Fruit fly (Drosophila melanogaster) whole organism, pupa: Measurements from ENCODE around the gene Tfb4.

Source experiments
- CG10348 ChIP-seq: fragments of 200-800 bp; sonication (Bioruptor generic); IDR thresholded peaks from 2 replicates; pipeline ENCODE4 v1.3.6; 2022; ENCODE audit warnings: missing biosample characterization, missing genetic modification characterization
- CG12605 ChIP-seq: fragments of 200-800 bp; sonication (Bioruptor generic); IDR thresholded peaks from 2 replicates; pipeline ENCODE4 v1.3.6; 2022; ENCODE audit warnings: missing biosample characterization, missing genetic modification characterization
- CG13204 ChIP-seq: fragments of 200-800 bp; sonication (Bioruptor generic); optimal IDR thresholded peaks from 2 replicates; lab custom pipeline; 2018; ENCODE audit warnings: missing biosample characterization, mild to moderate bottlenecking, missing genetic modification characterization, moderate library complexity
- CG14655 ChIP-seq: fragments of 200-800 bp; sonication (Bioruptor generic); optimal IDR thresholded peaks from 3 replicates; lab custom pipeline; 2017; ENCODE audit warnings: mild to moderate bottlenecking, missing biosample characterization, missing genetic modification reagents, missing genetic modification characterization
- CG15710 ChIP-seq: fragments of 200-800 bp; sonication (Bioruptor generic); optimal IDR thresholded peaks from 2 replicates; lab custom pipeline; 2018; ENCODE audit warnings: missing biosample characterization, mild to moderate bottlenecking, missing genetic modification characterization, moderate library complexity
- CG17806 ChIP-seq: fragments of 200-800 bp; sonication (Bioruptor generic); optimal IDR thresholded peaks from 2 replicates; lab custom pipeline; 2018; ENCODE audit warnings: missing biosample characterization, mild to moderate bottlenecking, missing genetic modification characterization, moderate library complexity
- CG32121 ChIP-seq: fragments of 200-800 bp; sonication (Bioruptor generic); IDR thresholded peaks from 2 replicates; pipeline ENCODE4 v1.3.6; 2022; ENCODE audit warnings: missing biosample characterization, missing genetic modification characterization
- CG34367 ChIP-seq: fragments of 200-800 bp; sonication (Bioruptor generic); optimal IDR thresholded peaks from 2 replicates; lab custom pipeline; 2018; ENCODE audit warnings: missing biosample characterization, mild to moderate bottlenecking, missing genetic modification characterization
- CG4496 ChIP-seq: fragments of 200-800 bp; sonication (Bioruptor generic); IDR thresholded peaks from 3 replicates; pipeline ENCODE4 v1.3.6; 2022; ENCODE audit warnings: missing biosample characterization, missing genetic modification characterization
- CG8159 ChIP-seq: fragments of 200-800 bp; sonication (Bioruptor generic); optimal IDR thresholded peaks from 3 replicates; lab custom pipeline; 2018; ENCODE audit warnings: missing biosample characterization, mild to moderate bottlenecking, missing genetic modification characterization, moderate library complexity
- CG8301 ChIP-seq: fragments of 200-800 bp; sonication (Bioruptor generic); optimal IDR thresholded peaks from 2 replicates; lab custom pipeline; 2018; ENCODE audit warnings: missing biosample characterization, mild to moderate bottlenecking, missing genetic modification characterization
- CG9948 ChIP-seq: fragments of 200-800 bp; sonication (Bioruptor generic); optimal IDR thresholded peaks from 2 replicates; lab custom pipeline; 2018; ENCODE audit warnings: missing biosample characterization, mild to moderate bottlenecking, missing genetic modification characterization, moderate library complexity
- D1 ChIP-seq: fragments of 200-800 bp; sonication (Bioruptor generic); optimal IDR thresholded peaks from 2 replicates; lab custom pipeline; 2018; ENCODE audit warnings: missing biosample characterization, mild to moderate bottlenecking, missing genetic modification characterization, moderate library complexity
- EcR ChIP-seq: fragments of 200-800 bp; sonication (Bioruptor generic); optimal IDR thresholded peaks from 3 replicates; lab custom pipeline; 2019; ENCODE audit warnings: missing biosample characterization, missing genetic modification characterization, mild to moderate bottlenecking, moderate library complexity, missing genetic modification reagents
- Ets98B ChIP-seq: fragments of 200-800 bp; sonication (Bioruptor generic); IDR thresholded peaks from 2 replicates; pipeline ENCODE4 v1.3.6; 2022; ENCODE audit warnings: missing biosample characterization, missing genetic modification characterization
- Pif1A ChIP-seq: fragments of 200-800 bp; sonication (Bioruptor generic); optimal IDR thresholded peaks from 3 replicates; lab custom pipeline; 2016; ENCODE audit warnings: missing biosample characterization, missing genetic modification characterization
- Pif1B ChIP-seq: fragments of 200-800 bp; sonication (Bioruptor generic); optimal IDR thresholded peaks from 3 replicates; lab custom pipeline; 2016; ENCODE audit warnings: missing biosample characterization, missing genetic modification characterization
- Snoo ChIP-seq: fragments of 200-800 bp; sonication (Bioruptor generic); optimal IDR thresholded peaks from 3 replicates; lab custom pipeline; 2017; ENCODE audit warnings: missing biosample characterization, mild to moderate bottlenecking, missing genetic modification characterization, inconsistent platforms
- fd96Ca ChIP-seq: fragments of 200-800 bp; sonication (Bioruptor generic); IDR thresholded peaks from 3 replicates; pipeline ENCODE4 v1.3.6; 2022; ENCODE audit warnings: missing biosample characterization, missing genetic modification characterization
- gl ChIP-seq: fragments of 200-800 bp; sonication (Bioruptor generic); optimal IDR thresholded peaks from 2 replicates; lab custom pipeline; 2018; ENCODE audit warnings: missing biosample characterization, mild to moderate bottlenecking, missing genetic modification characterization
- rn ChIP-seq: fragments of 200-800 bp; sonication (Bioruptor generic); IDR thresholded peaks from 2 replicates; pipeline ENCODE4 v1.3.6; 2022; ENCODE audit warnings: missing biosample characterization, missing genetic modification characterization

The Tfb4 gene

DNA sequence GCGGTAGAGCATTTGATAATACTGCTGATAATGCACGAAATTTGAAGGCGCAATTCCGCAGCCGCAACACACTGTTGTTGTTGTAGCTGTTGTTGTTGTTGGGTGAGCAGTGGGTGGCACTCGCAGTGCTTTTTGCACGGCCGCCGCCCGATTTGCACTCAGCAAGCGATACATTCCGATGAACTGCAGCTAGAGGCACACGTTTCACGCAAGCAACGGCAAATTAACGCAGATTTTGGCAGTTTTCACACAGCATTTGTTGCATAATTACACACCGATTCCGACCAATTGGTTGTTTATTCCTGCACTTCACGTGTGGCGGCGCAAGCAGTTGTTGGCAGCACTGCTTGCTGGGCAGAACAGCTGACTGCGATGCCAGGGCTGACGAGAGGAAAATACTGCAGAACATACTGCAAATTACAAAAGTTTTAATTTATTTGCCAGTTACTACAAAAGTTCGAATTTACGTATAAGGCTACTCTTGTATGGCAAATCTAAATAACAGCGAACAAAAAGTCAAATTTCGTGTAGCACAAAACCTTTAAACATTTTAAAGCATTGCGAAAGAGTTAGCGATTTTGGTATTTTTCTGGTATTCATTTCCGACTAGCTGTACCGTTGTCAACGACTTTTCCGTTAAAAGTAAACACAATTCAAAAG is 42.3 kb downstream of the Tfb4 start, which contains the start of the genes PolrMT and CG14339:
Gene PolrMT, minus strand, starts transcription at position 345 of the 660 bp plus-strand sequence.
Gene CG14339, plus strand, starts transcription at position 512 of the 660 bp plus-strand sequence.
- no peak for TF ChIP-seq D1 (tag; lab: Kevin White, UChicago)
- no peak for TF ChIP-seq Pif1B (GFP tag; lab: Kevin White, UChicago)
- no peak for TF ChIP-seq Ets98B (GFP tag; lab: Robert Waterston, UW)
- TF ChIP-seq CG32121 (GFP tag; lab: Robert Waterston, UW), result no peak
- TF ChIP-seq CG15710 (tag; lab: Kevin White, UChicago), result no peak
- TF ChIP-seq gl (tag; lab: Kevin White, UChicago), result no peak
- no peak for TF ChIP-seq CG17806 (tag; lab: Kevin White, UChicago)
- no peak for TF ChIP-seq EcR (GFP tag; lab: Kevin White, UChicago)
- no peak for TF ChIP-seq CG13204 (GFP tag; lab: Kevin White, UChicago)
- TF ChIP-seq CG10348 (GFP tag; lab: Robert Waterston, UW), result no peak
- TF ChIP-seq CG9948 (tag; lab: Kevin White, UChicago), result no peak
- no peak for TF ChIP-seq CG14655 (GFP tag; lab: Kevin White, UChicago)
- no peak for TF ChIP-seq CG4496 (GFP tag; lab: Robert Waterston, UW)
- TF ChIP-seq CG8301 (tag; lab: Kevin White, UChicago), result no peak
- TF ChIP-seq Snoo, result no peak
- no peak for TF ChIP-seq CG8159 (tag; lab: Kevin White, UChicago)
- no peak for TF ChIP-seq Pif1A (GFP tag; lab: Kevin White, UChicago)
- no peak for TF ChIP-seq CG34367
- TF ChIP-seq fd96Ca (GFP tag; lab: Robert Waterston, UW), result no peak
- TF ChIP-seq CG12605 (GFP tag; lab: Robert Waterston, UW), result no peak

- TF ChIP-seq gl (tag; lab: Kevin White, UChicago) (no peak), D1 (tag; lab: Kevin White, UChicago) (no peak), fd96Ca (GFP tag; lab: Robert Waterston, UW) (0 out of 3 replicates have a peak, but pooled peaks have one; percentile 9), CG8159 (tag; lab: Kevin White, UChicago) (no peak), Ets98B (GFP tag; lab: Robert Waterston, UW) (peak; percentile 44), CG9948 (tag; lab: Kevin White, UChicago) (no peak), CG12605 (GFP tag; lab: Robert Waterston, UW) (peak; percentile 28; the same call in 1 of the 2 replicates), CG34367 (no peak), CG13204 (GFP tag; lab: Kevin White, UChicago) (peak; percentile 96), CG17806 (tag; lab: Kevin White, UChicago) (no peak), CG8301 (tag; lab: Kevin White, UChicago) (no peak), CG4496 (GFP tag; lab: Robert Waterston, UW) (peak; percentile 33; the same call in 1 of the 3 replicates), CG15710 (tag; lab: Kevin White, UChicago) (no peak), rn (no peak), CG10348 (GFP tag; lab: Robert Waterston, UW) (no peak), Pif1A (GFP tag; lab: Kevin White, UChicago) (no peak), Pif1B (GFP tag; lab: Kevin White, UChicago) (no peak), CG14655 (GFP tag; lab: Kevin White, UChicago) (no peak), Snoo (no peak), EcR (GFP tag; lab: Kevin White, UChicago) (peak; percentile 28), CG32121 (GFP tag; lab: Robert Waterston, UW) (no peak; the same call in 1 of the 2 replicates)
These were observed 48.1 kb downstream of the Tfb4 start, which contains the start of gene CG4629 for dm6 chr2L:1102349-1102748. TSS of gene CG4629 (minus strand) at chr2L:1102504.
